Fruit fly (Drosophila melanogaster): ENCODE results near the gene Nepl17.

Nepl17 gene

dm6 chr3R:28850662-28851257, 21.9 kb upstream of the Nepl17 start (continued):
- peak; percentile 45 for TF ChIP-seq OdsH (GFP tag; optimal IDR thresholded peaks at IDR 0.05)
- peak; percentile 61 for TF ChIP-seq Gug (GFP tag; IDR thresholded peaks at IDR 0.05)
- no peak for TF ChIP-seq Sox15 (GFP tag; optimal IDR thresholded peaks at IDR 0.05)
- TF ChIP-seq svp (GFP tag), result peak; percentile 13
- TF ChIP-seq CG1621 (tag; optimal IDR thresholded peaks at IDR 0.05), result no peak
- peak in 1 of 2 experiments; percentile 46 for TF ChIP-seq salr (GFP tag; optimal IDR thresholded peaks at IDR 0.05)
- TF ChIP-seq CG11294 (GFP tag; IDR thresholded peaks at IDR 0.05), result peak; percentile 38
- TF ChIP-seq Eip78C (GFP tag), result peak; percentile 63
- TF ChIP-seq CG8632 (GFP tag; optimal IDR thresholded peaks at IDR 0.05), result no peak
- TF ChIP-seq fd59A (GFP tag; optimal IDR thresholded peaks at IDR 0.05), result peak; percentile 8
- peak; percentile 86 for TF ChIP-seq eg (GFP tag; IDR thresholded peaks at IDR 0.05)
- peak; percentile 31 for TF ChIP-seq CG11762 (GFP tag; optimal IDR thresholded peaks at IDR 0.05; ENCODE audit: insufficient read depth)
- peak; percentile 75 for TF ChIP-seq Hr4 (GFP tag; optimal IDR thresholded peaks at IDR 0.05)
- TF ChIP-seq Sox102F (GFP tag; optimal IDR thresholded peaks at IDR 0.05), result no peak
- no peak for TF ChIP-seq Hr38 (GFP tag; optimal IDR thresholded peaks at IDR 0.05)
- TF ChIP-seq CG34406 (GFP tag; optimal IDR thresholded peaks at IDR 0.05), result no peak
- peak; percentile 24 for TF ChIP-seq Lpt (GFP tag; optimal IDR thresholded peaks at IDR 0.05)
- no peak for TF ChIP-seq lz (GFP tag; optimal IDR thresholded peaks at IDR 0.05)
- peak; percentile 40 for TF ChIP-seq acj6 (GFP tag; optimal IDR thresholded peaks at IDR 0.05)
- no peak for TF ChIP-seq Blimp-1 (GFP tag; optimal IDR thresholded peaks at IDR 0.05)
- TF ChIP-seq Ets21C (GFP tag; optimal IDR thresholded peaks at IDR 0.05), result no peak
- TF ChIP-seq CG6808 (GFP tag; optimal IDR thresholded peaks at IDR 0.05), result no peak
- no peak for TF ChIP-seq Smox (GFP tag; optimal IDR thresholded peaks at IDR 0.05)
- peak; percentile 6 for TF ChIP-seq net (GFP tag; optimal IDR thresholded peaks at IDR 0.05)
- TF ChIP-seq CG32006 (GFP tag; optimal IDR thresholded peaks at IDR 0.05), result peak; percentile 82
- TF ChIP-seq CG7368 (GFP tag; optimal IDR thresholded peaks at IDR 0.05), result no peak
- peak; percentile 62 for TF ChIP-seq CG6276 (GFP tag; optimal IDR thresholded peaks at IDR 0.05)
- peak; percentile 8 for TF ChIP-seq CG16779 (tag; optimal IDR thresholded peaks at IDR 0.05)
- TF ChIP-seq CG3919 (GFP tag; optimal IDR thresholded peaks at IDR 0.05), result peak; percentile 34
- TF ChIP-seq fd85E (GFP tag; optimal IDR thresholded peaks at IDR 0.05), result no peak
- no peak for TF ChIP-seq CG6854 (GFP tag; optimal IDR thresholded peaks at IDR 0.05)

- no peak for TF ChIP-seq CG6163 (GFP tag; IDR thresholded peaks at IDR 0.05)
- peak in 1 of 2 experiments; percentile 58 for TF ChIP-seq ss (GFP tag; optimal IDR thresholded peaks at IDR 0.05)
- peak; percentile 11 for TF ChIP-seq CG6854 (GFP tag; optimal IDR thresholded peaks at IDR 0.05)
- TF ChIP-seq Eip78C (GFP tag), result no peak
Observed at dm6 chr3R:28851530-28851929, 21.2 kb upstream of the Nepl17 start.

- TF ChIP-seq Sox15 (GFP tag; optimal IDR thresholded peaks at IDR 0.05) (peak; percentile 14), CG6854 (GFP tag; optimal IDR thresholded peaks at IDR 0.05) (no peak), CG4318 (GFP tag; optimal IDR thresholded peaks at IDR 0.05) (peak; percentile 69), Lpt (GFP tag; optimal IDR thresholded peaks at IDR 0.05) (peak; percentile 25), CG11294 (GFP tag; IDR thresholded peaks at IDR 0.05) (no peak), CG8119 (GFP tag; IDR thresholded peaks at IDR 0.05) (peak; percentile 38; the same call in 1 of the 3 replicates), net (GFP tag; optimal IDR thresholded peaks at IDR 0.05) (peak; percentile 65), Gug (GFP tag; IDR thresholded peaks at IDR 0.05) (no peak), CG10631 (GFP tag; optimal IDR thresholded peaks at IDR 0.05) (peak; percentile 77), CG3032 (tag; optimal IDR thresholded peaks at IDR 0.05) (peak; percentile 31), CG6808 (GFP tag; optimal IDR thresholded peaks at IDR 0.05) (peak; percentile 40), Smox (GFP tag; optimal IDR thresholded peaks at IDR 0.05) (peak; percentile 1), CG7368 (GFP tag; optimal IDR thresholded peaks at IDR 0.05) (peak; percentile 25), CG1621 (tag; optimal IDR thresholded peaks at IDR 0.05) (no peak), svp (GFP tag) (peak; percentile 75), CG8632 (GFP tag; optimal IDR thresholded peaks at IDR 0.05) (peak; percentile 33), Ets96B (tag; optimal IDR thresholded peaks at IDR 0.05) (peak; percentile 28), lz (GFP tag; optimal IDR thresholded peaks at IDR 0.05) (peak; percentile 30), CG9139 (GFP tag; optimal IDR thresholded peaks at IDR 0.05) (no peak), Hr38 (GFP tag; optimal IDR thresholded peaks at IDR 0.05) (no peak), CG8319 (GFP tag; optimal IDR thresholded peaks at IDR 0.05) (peak; percentile 13), eg (GFP tag; IDR thresholded peaks at IDR 0.05) (no peak; the same call in 2 of the 3 replicates), vri (GFP tag; optimal IDR thresholded peaks at IDR 0.05) (no peak), topi (GFP tag; optimal IDR thresholded peaks at IDR 0.05) (peak; percentile 45), CG11762 (GFP tag; optimal IDR thresholded peaks at IDR 0.05; ENCODE audit: insufficient read depth) (no peak), CG6792 (GFP tag; optimal IDR thresholded peaks at IDR 0.05) (peak; percentile 25), CG3919 (GFP tag; optimal IDR thresholded peaks at IDR 0.05) (peak; percentile 57), Eip93F (GFP tag; optimal IDR thresholded peaks at IDR 0.05) (no peak), spab (GFP tag; optimal IDR thresholded peaks at IDR 0.05) (peak; percentile 61)
Observed at dm6 chr3R:28851966-28852377, 20.7 kb upstream of the Nepl17 start.

All from whole organism, prepupa.